Fruit fly (Drosophila melanogaster): ENCODE results near the gene nAChRbeta1.

- no peak for TF ChIP-seq topi (GFP tag; optimal IDR thresholded peaks at IDR 0.05)
- TF ChIP-seq CG7368 (GFP tag; optimal IDR thresholded peaks at IDR 0.05) = no peak
- TF ChIP-seq Eip75B (GFP tag; optimal IDR thresholded peaks at IDR 0.05) = no peak
- TF ChIP-seq CG16779 (tag; optimal IDR thresholded peaks at IDR 0.05) = no peak
- peak; percentile 18 for TF ChIP-seq Hr4 (GFP tag; optimal IDR thresholded peaks at IDR 0.05)
- peak; percentile 20 for TF ChIP-seq Lpt (GFP tag; optimal IDR thresholded peaks at IDR 0.05)
- TF ChIP-seq Gug (GFP tag; IDR thresholded peaks at IDR 0.05) = peak; percentile 34; the same call in 1 of the 2 replicates
- no peak for TF ChIP-seq achi (GFP tag; optimal IDR thresholded peaks at IDR 0.05)
- no peak for TF ChIP-seq CG6276 (GFP tag; optimal IDR thresholded peaks at IDR 0.05)
- TF ChIP-seq CG8632 (GFP tag; optimal IDR thresholded peaks at IDR 0.05) = no peak
- TF ChIP-seq svp (GFP tag) = no peak
These were observed 15.2 kb upstream of the nAChRbeta1 start for dm6 chr3L:4413800-4414446.

All from whole organism, prepupa.